Worm (Caenorhabditis elegans) whole organism, L4 larva: ENCODE results near the gene F36H5.13.
A peak's percentile ranks its signal among the peaks of the same experiment; 100 is the strongest.

Source experiments
- F26F4.8 ChIP-seq: fragments of 200-800 bp; sonication (Bioruptor generic); conservative IDR thresholded peaks from 2 replicates; pipeline ENCODE4 v1.3.6; 2022; ENCODE audit warnings: missing genetic modification characterization, missing compliant biosample characterization
- F37D6.2 ChIP-seq: sonication (generic microtip); optimal IDR thresholded peaks from 2 replicates; lab custom pipeline; 2016; ENCODE audit warnings: mild to moderate bottlenecking, missing genetic modification characterization, missing compliant biosample characterization
- F44E2.7 ChIP-seq: fragments of 200-800 bp; sonication (Bioruptor generic); IDR thresholded peaks from 2 replicates; pipeline ENCODE4 v2.1.2; 2022; ENCODE audit warnings: missing genetic modification characterization, missing compliant biosample characterization
- F49E8.2 ChIP-seq: sonication (generic microtip); optimal IDR thresholded peaks from 2 replicates; lab custom pipeline; 2016; ENCODE audit warnings: missing compliant biosample characterization, mild to moderate bottlenecking, missing genetic modification characterization, borderline replicate concordance
- R02D3.7 ChIP-seq: fragments of 150-350 bp; sonication (generic microtip); optimal IDR thresholded peaks from 3 replicates; lab custom pipeline; 2014; ENCODE audit warnings: missing biosample characterization, missing genetic modification characterization
- T20F7.1 ChIP-seq: fragments of 200-800 bp; sonication (Bioruptor generic); optimal IDR thresholded peaks from 2 replicates; lab custom pipeline; 2018; ENCODE audit warnings: mild to moderate bottlenecking, missing genetic modification characterization, missing compliant biosample characterization
- Y48G9A.11 ChIP-seq: fragments of 200-800 bp; sonication (Bioruptor generic); IDR thresholded peaks from 2 replicates; pipeline ENCODE4 v1.3.6; 2022; ENCODE audit warnings: missing genetic modification reagents, missing genetic modification characterization, missing compliant biosample characterization
- Y75B8A.6 ChIP-seq: fragments of 200-800 bp; sonication (Bioruptor generic); IDR thresholded peaks from 2 replicates; pipeline ENCODE4 v1.3.6; 2022; ENCODE audit warnings: missing genetic modification reagents, missing genetic modification characterization, missing compliant biosample characterization
- ZK546.5 ChIP-seq, 2 experiments: sonication (generic microtip); optimal IDR thresholded peaks; 2 replicates each; lab custom pipeline; 2017; ENCODE audit warnings: missing biosample characterization in 2 of 2, missing genetic modification characterization in 2 of 2
- aha-1 ChIP-seq: fragments of 150-350 bp; peaks from one replicate; lab custom pipeline; 2014; ENCODE audit warnings: missing biosample characterization, missing genetic modification characterization
- arid-1 ChIP-seq: fragments of 200-800 bp; sonication (Bioruptor generic); conservative IDR thresholded peaks from 2 replicates; pipeline ENCODE4 v1.3.6; 2022; ENCODE audit warnings: missing genetic modification reagents, missing genetic modification characterization, missing compliant biosample characterization
- ces-1 ChIP-seq: fragments of 150-350 bp; sonication (generic microtip); optimal IDR thresholded peaks from 4 replicates; lab custom pipeline; 2014; ENCODE audit warnings: missing biosample characterization, missing genetic modification reagents, missing genetic modification characterization
- cey-2 ChIP-seq: sonication (generic microtip); optimal IDR thresholded peaks from 3 replicates; lab custom pipeline; 2017; ENCODE audit warnings: missing genetic modification characterization, mild to moderate bottlenecking, missing compliant biosample characterization, antibody characterized with exemption, borderline replicate concordance; ENCODE audit not compliant: insufficient read depth
- ctbp-1 ChIP-seq: fragments of 200-800 bp; sonication (Bioruptor generic); IDR thresholded peaks from 2 replicates; pipeline ENCODE4 v1.3.6; 2022; ENCODE audit warnings: missing genetic modification reagents, missing genetic modification characterization, missing compliant biosample characterization
- daf-19 ChIP-seq: fragments of 200-800 bp; sonication (Bioruptor generic); conservative IDR thresholded peaks from 2 replicates; pipeline ENCODE4 v1.3.6; 2022; ENCODE audit warnings: missing genetic modification characterization, missing compliant biosample characterization
- dpl-1 ChIP-seq: fragments of 150-350 bp; optimal IDR thresholded peaks from 2 replicates; lab custom pipeline; 2014; ENCODE audit warnings: missing biosample characterization, missing genetic modification reagents, missing genetic modification characterization
- gei-8 ChIP-seq: fragments of 200-800 bp; sonication (Bioruptor generic); optimal IDR thresholded peaks from 2 replicates; lab custom pipeline; 2018; ENCODE audit warnings: mild to moderate bottlenecking, missing genetic modification characterization, missing compliant biosample characterization
- jun-1 ChIP-seq: fragments of 150-350 bp; optimal IDR thresholded peaks from 2 replicates; lab custom pipeline; 2014; ENCODE audit warnings: missing biosample characterization, missing genetic modification reagents, missing genetic modification characterization
- lin-13 ChIP-seq: fragments of 150-350 bp; optimal IDR thresholded peaks from 2 replicates; lab custom pipeline; 2014; ENCODE audit warnings: missing biosample characterization, missing genetic modification reagents, missing genetic modification characterization
- lin-29 ChIP-seq: fragments of 200-800 bp; sonication (Bioruptor generic); IDR thresholded peaks from 2 replicates; pipeline ENCODE4 v1.3.6; 2022; ENCODE audit warnings: missing genetic modification reagents, missing genetic modification characterization, missing compliant biosample characterization
- mdt-29 ChIP-seq: fragments of 200-800 bp; sonication (Bioruptor generic); IDR thresholded peaks from 2 replicates; pipeline ENCODE4 v1.3.6; 2022; ENCODE audit warnings: missing genetic modification reagents, missing genetic modification characterization, missing compliant biosample characterization
- nhr-237 ChIP-seq: sonication (generic microtip); optimal IDR thresholded peaks from 2 replicates; lab custom pipeline; 2017; ENCODE audit warnings: missing biosample characterization, missing genetic modification characterization
- nhr-41 ChIP-seq: fragments of 200-800 bp; sonication (Bioruptor generic); IDR thresholded peaks from 2 replicates; pipeline ENCODE4 v1.3.6; 2022; ENCODE audit warnings: missing genetic modification reagents, missing genetic modification characterization, missing compliant biosample characterization
- nhr-6 ChIP-seq: fragments of 150-350 bp; optimal IDR thresholded peaks from 2 replicates; lab custom pipeline; 2014; ENCODE audit warnings: missing biosample characterization, missing genetic modification characterization
- set-16 ChIP-seq: fragments of 200-800 bp; sonication (Bioruptor generic); IDR thresholded peaks from 2 replicates; pipeline ENCODE4 v1.3.6; 2022; ENCODE audit warnings: missing genetic modification reagents, missing genetic modification characterization, missing compliant biosample characterization
- skn-1 ChIP-seq: fragments of 150-350 bp; optimal IDR thresholded peaks from 2 replicates; lab custom pipeline; 2014; ENCODE audit warnings: missing biosample characterization, missing genetic modification characterization
- spr-1 ChIP-seq: sonication (generic microtip); optimal IDR thresholded peaks from 2 replicates; lab custom pipeline; 2016; ENCODE audit warnings: mild to moderate bottlenecking, missing genetic modification characterization, missing compliant biosample characterization
- unc-130 ChIP-seq: sonication (generic microtip); optimal IDR thresholded peaks from 2 replicates; lab custom pipeline; 2016; ENCODE audit warnings: missing genetic modification reagents, missing genetic modification characterization, missing compliant biosample characterization
- unc-39 ChIP-seq: sonication (generic microtip); optimal IDR thresholded peaks from 2 replicates; lab custom pipeline; 2017; ENCODE audit warnings: missing biosample characterization, missing genetic modification characterization
- unc-62 ChIP-seq, 3 experiments: fragments of 150-350 bp in 1 of 3; sonication (generic microtip); optimal IDR thresholded peaks in 2 of 3; peaks in 1 of 3; 1 replicate in 1 of 3; 2 replicates in 2 of 3; lab custom pipeline; 2014 to 2017; ENCODE audit warnings: missing biosample characterization in 3 of 3, missing genetic modification characterization in 3 of 3, missing genetic modification reagents in 3 of 3, missing genotype in 1 of 3
- zag-1 ChIP-seq: fragments of 150-350 bp; optimal IDR thresholded peaks from 2 replicates; lab custom pipeline; 2014; ENCODE audit warnings: missing biosample characterization, missing genetic modification characterization
- zfp-2 ChIP-seq: sonication (generic microtip); optimal IDR thresholded peaks from 2 replicates; lab custom pipeline; 2016; ENCODE audit warnings: mild to moderate bottlenecking, missing genetic modification characterization, missing compliant biosample characterization
- ztf-7 ChIP-seq: fragments of 150-350 bp; optimal IDR thresholded peaks from 2 replicates; lab custom pipeline; 2014; ENCODE audit warnings: missing biosample characterization, missing genetic modification characterization

F36H5.13 gene

ce11 chrII:1750413-1750812 lies at the start of gene F36H5.13, which contains the start of gene F36H5.8:
F36H5.13 (minus strand) TSS chrII:1750513.
F36H5.8 (minus strand) TSS chrII:1750686.
- TF ChIP-seq ces-1 (GFP tag; lab: Kevin White, UChicago) = no peak
- TF ChIP-seq aha-1 (tag; lab: Kevin White, UChicago) = peak; percentile 9
- no peak for TF ChIP-seq cey-2 (tag; lab: Kevin White, UChicago)
- no peak for TF ChIP-seq Y48G9A.11 (GFP tag; lab: Robert Waterston, UW)
- no peak for TF ChIP-seq daf-19 (GFP tag; lab: Robert Waterston, UW)
- TF ChIP-seq gei-8 (GFP tag; lab: Kevin White, UChicago) = no peak
- TF ChIP-seq F37D6.2 (tag; lab: Kevin White, UChicago) = no peak
- TF ChIP-seq dpl-1 = no peak
- TF ChIP-seq nhr-41 (GFP tag; lab: Robert Waterston, UW) = no peak

ce11 chrII:1788087-1788486 lies 37.8 kb upstream of the F36H5.13 start, which contains the start of the genes C08F1.6 and fbxb-13:
C08F1.6 (minus strand) TSS chrII:1788187.
fbxb-13 (plus strand) TSS chrII:1788277.
- TF ChIP-seq lin-29 (GFP tag; lab: Robert Waterston, UW) (no peak), ZK546.5 (tag; optimal IDR thresholded peaks at IDR 0.05; lab: Kevin White, UChicago) (no peak)

DNA sequence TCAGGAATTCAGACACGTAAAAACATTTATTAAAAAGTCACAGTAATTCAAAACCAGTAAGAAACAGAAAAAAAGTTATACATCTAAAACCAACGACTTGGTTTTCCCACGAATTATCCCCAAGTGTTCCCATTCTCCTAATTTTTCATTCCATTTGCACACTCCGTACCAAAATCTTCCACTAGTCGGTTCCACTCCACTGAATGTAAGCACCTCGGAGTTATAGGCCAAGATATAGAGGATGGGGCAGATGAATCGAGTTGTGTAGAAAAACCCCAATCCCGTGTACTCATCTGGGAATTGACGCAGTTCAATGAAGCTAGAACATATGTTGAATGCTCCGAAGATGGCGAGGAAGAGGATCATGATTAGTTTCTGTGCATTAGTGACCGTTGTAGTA lies 36.9 kb upstream of the F36H5.13 start:
- TF ChIP-seq unc-39 (tag; lab: Kevin White, UChicago) = no peak
- peak in 1 of 2 experiments; percentile 97 for TF ChIP-seq unc-62 (GFP tag; optimal IDR thresholded peaks at IDR 0.05 in 1 of 2; lab: Kevin White, UChicago)
- TF ChIP-seq unc-62 (tag; optimal IDR thresholded peaks at IDR 0.05; lab: Kevin White, UChicago) = no peak

ce11 chrII:1786209-1786608 lies 35.9 kb upstream of the F36H5.13 start, which contains the start of gene C08F1.10:
C08F1.10 (minus strand) TSS chrII:1786309.
- no peak for TF ChIP-seq ctbp-1
- no peak for TF ChIP-seq nhr-6 (tag; lab: Kevin White, UChicago)
- TF ChIP-seq F37D6.2 (tag; lab: Kevin White, UChicago) = no peak
- no peak for TF ChIP-seq Y48G9A.11 (GFP tag; lab: Robert Waterston, UW)
- TF ChIP-seq R02D3.7 (tag; lab: Kevin White, UChicago) = no peak
- TF ChIP-seq cey-2 (tag; lab: Kevin White, UChicago) = no peak
- TF ChIP-seq T20F7.1 (GFP tag; lab: Kevin White, UChicago) = no peak
- TF ChIP-seq F26F4.8 (GFP tag; lab: Robert Waterston, UW) = no peak

- TF ChIP-seq zfp-2 (tag; lab: Kevin White, UChicago) = no peak
- TF ChIP-seq, all 104 proteins: peak for 0
Measured at ce11 chrII:1784799-1785198, 34.5 kb upstream of the F36H5.13 start, which contains the start of gene C08F1.11. C08F1.11 (minus strand) TSS chrII:1784899.

DNA sequence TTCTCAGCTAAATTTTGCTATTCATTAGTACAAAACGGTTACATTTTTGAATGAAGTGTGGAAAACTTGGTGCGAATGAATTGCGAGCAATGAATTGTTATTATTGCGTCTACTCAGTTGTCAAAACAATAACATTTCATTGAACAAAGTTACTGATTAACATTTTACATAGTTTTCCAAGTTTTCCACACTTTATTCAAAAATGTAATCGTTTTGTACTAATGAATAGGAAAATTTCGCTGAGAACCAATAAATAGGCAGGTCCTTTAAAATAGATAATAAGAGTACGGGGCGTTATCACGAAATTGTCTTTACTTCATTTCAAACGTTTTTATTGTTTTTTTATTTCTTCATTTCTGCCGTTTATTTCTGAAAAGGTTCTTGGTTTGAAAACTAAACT lies 32.2 kb upstream of the F36H5.13 start, which contains the start of gene math-4:
TSS of gene math-4 (minus strand) at position 101 of the 400 bp plus-strand sequence.
- TF ChIP-seq F44E2.7 (GFP tag; lab: Robert Waterston, UW) (no peak), spr-1 (tag; lab: Kevin White, UChicago) (no peak), lin-13 (GFP tag; lab: Kevin White, UChicago) (no peak), F37D6.2 (tag; lab: Kevin White, UChicago) (no peak), F49E8.2 (no peak), arid-1 (GFP tag; lab: Robert Waterston, UW) (no peak), jun-1 (tag; lab: Kevin White, UChicago) (no peak), zag-1 (tag; lab: Kevin White, UChicago) (no peak), unc-130 (GFP tag; lab: Kevin White, UChicago) (no peak), skn-1 (no peak), Y75B8A.6 (GFP tag; lab: Robert Waterston, UW) (no peak), mdt-29 (GFP tag; lab: Robert Waterston, UW) (no peak), nhr-41 (GFP tag; lab: Robert Waterston, UW) (no peak), cey-2 (tag; lab: Kevin White, UChicago) (no peak), nhr-237 (tag; lab: Kevin White, UChicago) (no peak), set-16 (GFP tag; lab: Robert Waterston, UW) (no peak), ztf-7 (tag; lab: Kevin White, UChicago) (no peak)
